Fruit fly (Drosophila melanogaster) whole organism, prepupa: ENCODE measurements around the gene RpS29.

Source experiments
- CG10669 ChIP-seq: fragments of 200-800 bp; sonication (Bioruptor generic); optimal IDR thresholded peaks from 3 replicates; lab custom pipeline; 2018; ENCODE audit warnings: missing biosample characterization, mild to moderate bottlenecking, missing genetic modification characterization, moderate library complexity
- CG11762 ChIP-seq: fragments of 200-800 bp; sonication (Bioruptor generic); optimal IDR thresholded peaks from 3 replicates; lab custom pipeline; 2016; ENCODE audit warnings: missing biosample characterization, missing genetic modification characterization; ENCODE audit not compliant: insufficient read depth
- CG11902 ChIP-seq: fragments of 200-800 bp; sonication (Bioruptor generic); optimal IDR thresholded peaks from 3 replicates; lab custom pipeline; 2016; ENCODE audit warnings: missing biosample characterization, missing genetic modification characterization
- CG1621 ChIP-seq: fragments of 200-800 bp; sonication (Bioruptor generic); optimal IDR thresholded peaks from 3 replicates; lab custom pipeline; 2018; ENCODE audit warnings: missing biosample characterization, mild to moderate bottlenecking, missing genetic modification characterization
- CG31627 ChIP-seq: fragments of 200-800 bp; sonication (Bioruptor generic); optimal IDR thresholded peaks from 3 replicates; lab custom pipeline; 2016; ENCODE audit warnings: missing biosample characterization, missing genetic modification characterization
- CG3919 ChIP-seq: fragments of 200-800 bp; sonication (Bioruptor generic); optimal IDR thresholded peaks from 3 replicates; lab custom pipeline; 2016; ENCODE audit warnings: missing biosample characterization, missing genetic modification characterization
- CG4318 ChIP-seq: fragments of 200-800 bp; sonication (Bioruptor generic); optimal IDR thresholded peaks from 3 replicates; lab custom pipeline; 2017; ENCODE audit warnings: missing biosample characterization, mild to moderate bottlenecking, missing genetic modification characterization
- CG6276 ChIP-seq: fragments of 200-800 bp; sonication (Bioruptor generic); optimal IDR thresholded peaks from 2 replicates; lab custom pipeline; 2017; ENCODE audit warnings: missing biosample characterization, mild to moderate bottlenecking, missing genetic modification characterization
- CG6792 ChIP-seq: fragments of 200-800 bp; sonication (Bioruptor generic); optimal IDR thresholded peaks from 3 replicates; lab custom pipeline; 2016; ENCODE audit warnings: missing biosample characterization, missing genetic modification characterization
- CG6854 ChIP-seq: fragments of 200-800 bp; sonication (Bioruptor generic); optimal IDR thresholded peaks from 2 replicates; lab custom pipeline; 2017; ENCODE audit warnings: missing biosample characterization, mild to moderate bottlenecking, missing genetic modification characterization
- CG7368 ChIP-seq: fragments of 200-800 bp; sonication (Bioruptor generic); optimal IDR thresholded peaks from 3 replicates; lab custom pipeline; 2016; ENCODE audit warnings: missing biosample characterization, missing genetic modification characterization
- CG8119 ChIP-seq: fragments of 200-800 bp; sonication (Bioruptor generic); IDR thresholded peaks from 3 replicates; pipeline ENCODE4 v1.3.6; 2022; ENCODE audit warnings: missing biosample characterization, missing genetic modification characterization
- CG8632 ChIP-seq: fragments of 200-800 bp; sonication (Bioruptor generic); optimal IDR thresholded peaks from 3 replicates; lab custom pipeline; 2016; ENCODE audit warnings: missing biosample characterization, missing genetic modification characterization
- Ets96B ChIP-seq: fragments of 200-800 bp; optimal IDR thresholded peaks from 2 replicates; lab custom pipeline; 2019; ENCODE audit warnings: missing biosample characterization, mild to moderate bottlenecking, missing genetic modification characterization, moderate library complexity
- Hr38 ChIP-seq: sonication (Bioruptor generic); optimal IDR thresholded peaks from 2 replicates; lab custom pipeline; 2016; ENCODE audit warnings: missing biosample characterization, missing genetic modification characterization
- Hr39 ChIP-seq: fragments of 200-800 bp; sonication (Bioruptor generic); optimal IDR thresholded peaks from 2 replicates; lab custom pipeline; 2016; ENCODE audit warnings: missing biosample characterization, missing genetic modification characterization
- Hr4 ChIP-seq: fragments of 200-800 bp; sonication (Bioruptor generic); optimal IDR thresholded peaks from 3 replicates; lab custom pipeline; 2016; ENCODE audit warnings: missing biosample characterization, missing genetic modification characterization
- Lpt ChIP-seq: fragments of 200-800 bp; sonication (Bioruptor generic); optimal IDR thresholded peaks from 3 replicates; lab custom pipeline; 2016; ENCODE audit warnings: missing biosample characterization, missing genetic modification characterization
- Sox102F ChIP-seq: fragments of 200-800 bp; sonication (Bioruptor generic); optimal IDR thresholded peaks from 2 replicates; lab custom pipeline; 2016; ENCODE audit warnings: missing biosample characterization, mild to moderate bottlenecking, missing genetic modification characterization
- Sox14 ChIP-seq: fragments of 200-800 bp; sonication (Bioruptor generic); optimal IDR thresholded peaks from 3 replicates; lab custom pipeline; 2016; ENCODE audit warnings: missing biosample characterization, missing genetic modification characterization
- achi ChIP-seq: fragments of 200-800 bp; sonication (Bioruptor generic); optimal IDR thresholded peaks from 3 replicates; lab custom pipeline; 2016; ENCODE audit warnings: missing biosample characterization, missing genetic modification characterization
- cyc ChIP-seq: fragments of 200-800 bp; sonication (Bioruptor generic); optimal IDR thresholded peaks from 3 replicates; lab custom pipeline; 2016; ENCODE audit warnings: missing biosample characterization, missing genetic modification characterization
- dac ChIP-seq: fragments of 200-800 bp; sonication (Bioruptor generic); optimal IDR thresholded peaks from 2 replicates; lab custom pipeline; 2017; ENCODE audit warnings: missing biosample characterization, mild to moderate bottlenecking, missing genetic modification characterization
- esn ChIP-seq: fragments of 200-800 bp; sonication (Bioruptor generic); optimal IDR thresholded peaks from 2 replicates; lab custom pipeline; 2016; ENCODE audit warnings: missing biosample characterization, mild to moderate bottlenecking, missing genetic modification characterization, moderate library complexity
- fd59A ChIP-seq: fragments of 200-800 bp; sonication (Bioruptor generic); optimal IDR thresholded peaks from 2 replicates; lab custom pipeline; 2017; ENCODE audit warnings: missing biosample characterization, mild to moderate bottlenecking, missing genetic modification characterization, missing genetic modification reagents
- fd85E ChIP-seq: fragments of 200-800 bp; sonication (Bioruptor generic); optimal IDR thresholded peaks from 3 replicates; lab custom pipeline; 2016; ENCODE audit warnings: missing biosample characterization, missing genetic modification characterization
- pdm3 ChIP-seq: fragments of 200-800 bp; sonication (Bioruptor generic); optimal IDR thresholded peaks from 3 replicates; lab custom pipeline; 2016; ENCODE audit warnings: missing biosample characterization, missing genetic modification characterization
- salr ChIP-seq, 2 experiments: fragments of 200-800 bp; sonication (Bioruptor generic); optimal IDR thresholded peaks; 3 replicates each; lab custom pipeline; 2016 to 2018; ENCODE audit warnings: missing biosample characterization in 2 of 2, missing genetic modification characterization in 2 of 2, mild to moderate bottlenecking in 1 of 2
- ss ChIP-seq, 2 experiments: fragments of 200-800 bp; sonication (Bioruptor generic); optimal IDR thresholded peaks; 2 replicates in 1 of 2; 3 replicates in 1 of 2; lab custom pipeline; 2017 to 2018; ENCODE audit warnings: mild to moderate bottlenecking in 2 of 2, missing biosample characterization in 2 of 2, missing genetic modification characterization in 2 of 2, moderate library complexity in 1 of 2
- topi ChIP-seq: fragments of 200-800 bp; sonication (Bioruptor generic); optimal IDR thresholded peaks from 3 replicates; lab custom pipeline; 2016; ENCODE audit warnings: missing biosample characterization, missing genetic modification characterization

The RpS29 gene

DNA sequence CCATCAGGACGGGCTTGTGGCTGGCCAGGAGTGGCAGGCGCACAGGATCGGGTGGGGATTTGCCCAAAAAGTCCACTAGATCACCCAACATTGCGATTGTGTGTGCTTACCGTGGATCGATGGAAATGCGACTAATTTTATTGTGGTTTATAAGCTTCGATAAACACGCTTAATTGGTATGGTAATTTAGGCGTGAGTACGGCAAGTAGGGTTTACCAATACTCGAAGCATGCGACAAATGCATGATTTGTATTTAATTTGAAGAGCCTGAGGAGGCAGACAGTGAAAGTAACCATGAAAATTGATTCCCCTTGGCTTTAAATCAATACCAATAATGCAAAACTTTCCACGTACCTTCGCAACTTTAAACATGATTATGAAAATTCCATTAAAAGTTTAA, 41.9 kb downstream of the RpS29 start, which contains the start of gene CG9458:
TSS of gene CG9458 (minus strand) at position 101 of the 400 bp plus-strand sequence.
- TF ChIP-seq ss (GFP tag; optimal IDR thresholded peaks at IDR 0.05; lab: Kevin White, UChicago) (no peak), topi (GFP tag; lab: Kevin White, UChicago) (no peak), Sox102F (GFP tag; lab: Kevin White, UChicago) (no peak), CG6792 (no peak), fd85E (GFP tag; lab: Kevin White, UChicago) (no peak), pdm3 (GFP tag; lab: Kevin White, UChicago) (no peak), CG31627 (GFP tag; lab: Kevin White, UChicago) (no peak), CG3919 (no peak)

DNA sequence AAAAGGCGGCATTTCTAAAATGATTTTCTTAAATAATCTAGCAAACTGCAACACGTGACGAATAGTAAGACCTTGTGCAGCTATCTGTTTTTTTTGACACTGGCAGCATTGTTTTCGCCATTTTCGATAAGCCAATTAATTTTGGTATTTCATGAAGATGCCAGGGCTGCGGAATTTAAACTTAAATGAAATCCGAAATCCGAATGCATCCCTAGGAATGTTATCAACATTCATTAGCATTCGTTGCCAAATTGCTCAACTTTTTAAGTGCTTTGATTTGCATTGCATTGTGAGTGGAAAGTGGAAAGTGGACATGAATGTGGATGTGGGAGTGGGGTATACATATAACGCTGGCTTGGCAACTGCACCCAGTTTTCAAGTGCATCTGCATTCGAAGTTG, 43.2 kb downstream of the RpS29 start, which contains the start of gene CG42857:
TSS of gene CG42857 (minus strand) at position 101 of the 400 bp plus-strand sequence.
- TF ChIP-seq CG11762 (GFP tag; lab: Kevin White, UChicago), result no peak
- TF ChIP-seq Hr38 (GFP tag; lab: Kevin White, UChicago), result no peak
- TF ChIP-seq fd85E (GFP tag; lab: Kevin White, UChicago), result no peak
- no peak for TF ChIP-seq CG6854
- TF ChIP-seq esn, result no peak
- TF ChIP-seq CG31627 (GFP tag; lab: Kevin White, UChicago), result no peak
- no peak for TF ChIP-seq Sox14 (GFP tag; lab: Kevin White, UChicago)
- no peak for TF ChIP-seq Lpt (GFP tag; lab: Kevin White, UChicago)
- no peak for TF ChIP-seq CG6276
- no peak for TF ChIP-seq Ets96B (tag; lab: Kevin White, UChicago)
- TF ChIP-seq cyc (GFP tag; lab: Kevin White, UChicago), result no peak
- no peak for TF ChIP-seq Hr39 (GFP tag; lab: Kevin White, UChicago)
- no peak for TF ChIP-seq Hr4 (GFP tag; lab: Kevin White, UChicago)
- TF ChIP-seq ss (GFP tag; optimal IDR thresholded peaks at IDR 0.05; lab: Kevin White, UChicago), result no peak
- TF ChIP-seq topi (GFP tag; lab: Kevin White, UChicago), result no peak
- TF ChIP-seq CG4318 (GFP tag; lab: Kevin White, UChicago), result no peak
- no peak for TF ChIP-seq CG1621
- no peak for TF ChIP-seq CG11902 (GFP tag; lab: Kevin White, UChicago)
- TF ChIP-seq CG8632, result no peak

DNA sequence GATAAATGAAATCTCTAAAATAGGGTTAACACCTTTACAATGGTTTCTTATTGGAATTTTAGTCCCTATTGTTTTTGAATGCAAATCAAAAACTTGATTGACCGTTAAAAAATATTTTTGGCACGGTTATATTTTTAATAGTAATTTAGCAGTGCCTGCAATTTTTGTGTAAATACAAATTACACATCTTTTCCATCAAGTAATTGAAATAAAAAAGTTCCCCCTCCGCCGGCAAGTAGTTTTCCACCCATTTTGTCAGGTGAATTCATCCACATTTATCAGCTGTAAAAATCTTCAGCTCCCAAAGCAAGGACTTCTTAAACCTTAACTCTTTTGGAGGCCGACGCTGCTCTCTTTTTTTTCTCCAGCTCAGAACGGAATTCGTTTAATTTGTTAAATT, 45.9 kb downstream of the RpS29 start, which contains the start of gene CG34302:
TSS of gene CG34302 (minus strand) at position 101 of the 400 bp plus-strand sequence.
- TF ChIP-seq salr (GFP tag; optimal IDR thresholded peaks at IDR 0.05; lab: Kevin White, UChicago), result no peak
- TF ChIP-seq CG11902 (GFP tag; lab: Kevin White, UChicago), result no peak
- no peak for TF ChIP-seq CG8632
- TF ChIP-seq Lpt (GFP tag; lab: Kevin White, UChicago), result no peak
- no peak for TF ChIP-seq CG6792
- TF ChIP-seq CG8119 (GFP tag; lab: Robert Waterston, UW), result no peak
- no peak for TF ChIP-seq achi
- no peak for TF ChIP-seq Hr39 (GFP tag; lab: Kevin White, UChicago)
- no peak for TF ChIP-seq CG10669
- TF ChIP-seq CG6854, result no peak
- no peak for TF ChIP-seq dac (GFP tag; lab: Kevin White, UChicago)
- TF ChIP-seq CG7368 (GFP tag; lab: Kevin White, UChicago), result no peak
- no peak for TF ChIP-seq fd59A (GFP tag; lab: Kevin White, UChicago)
- TF ChIP-seq CG4318 (GFP tag; lab: Kevin White, UChicago), result no peak
- TF ChIP-seq CG11762 (GFP tag; lab: Kevin White, UChicago), result no peak
- TF ChIP-seq cyc (GFP tag; lab: Kevin White, UChicago), result no peak
- TF ChIP-seq, all 60 proteins: peak for 0
